Worm (Caenorhabditis elegans): ENCODE data around the gene C37C3.10.

C37C3.10 gene

ce11 chrV:7825836-7826235 lies 37.0 kb downstream of the C37C3.10 start:
- no peak for TF ChIP-seq sea-1 (GFP tag; conservative IDR thresholded peaks at IDR 0.05)
- no peak for TF ChIP-seq scrt-1 (GFP tag; IDR thresholded peaks at IDR 0.05)
- TF ChIP-seq flt-1 (GFP tag; IDR thresholded peaks at IDR 0.05), result no peak
- no peak for TF ChIP-seq hmbx-1 (tag; optimal IDR thresholded peaks at IDR 0.05)
- no peak for TF ChIP-seq ama-1 (optimal IDR thresholded peaks at IDR 0.05)
- TF ChIP-seq tbx-37 (GFP tag; conservative IDR thresholded peaks at IDR 0.05), result no peak
- TF ChIP-seq hnd-1 (tag; optimal IDR thresholded peaks at IDR 0.05), result no peak
- TF ChIP-seq tbx-11 (GFP tag; IDR thresholded peaks at IDR 0.05), result no peak

ce11 chrV:7824138-7824537 lies 38.7 kb downstream of the C37C3.10 start:
- TF ChIP-seq flt-1 (GFP tag; IDR thresholded peaks at IDR 0.05) (no peak), ama-1 (optimal IDR thresholded peaks at IDR 0.05) (no peak), hmbx-1 (tag; optimal IDR thresholded peaks at IDR 0.05) (no peak), pes-1 (GFP tag; IDR thresholded peaks at IDR 0.05) (no peak), F13C5.2 (tag; optimal IDR thresholded peaks at IDR 0.05) (no peak), ets-7 (tag; optimal IDR thresholded peaks at IDR 0.05) (no peak), hmg-4 (GFP tag; optimal IDR thresholded peaks at IDR 0.05) (no peak)

- TF ChIP-seq hnd-1 (tag; optimal IDR thresholded peaks at IDR 0.05), result no peak
- TF ChIP-seq pes-1 (GFP tag; IDR thresholded peaks at IDR 0.05), result no peak
- TF ChIP-seq ama-1 (optimal IDR thresholded peaks at IDR 0.05), result no peak
- TF ChIP-seq tbx-37 (GFP tag; conservative IDR thresholded peaks at IDR 0.05), result no peak
- TF ChIP-seq scrt-1 (GFP tag; IDR thresholded peaks at IDR 0.05), result no peak
- no peak for TF ChIP-seq ets-7 (tag; optimal IDR thresholded peaks at IDR 0.05)
- no peak for TF ChIP-seq ceh-13 (GFP tag; optimal IDR thresholded peaks at IDR 0.05)
- TF ChIP-seq aly-1 (tag; optimal IDR thresholded peaks at IDR 0.05), result no peak
- TF ChIP-seq hmg-4 (GFP tag; optimal IDR thresholded peaks at IDR 0.05), result no peak
- TF ChIP-seq hmbx-1 (tag; optimal IDR thresholded peaks at IDR 0.05), result no peak
- no peak for TF ChIP-seq B0310.2 (tag; optimal IDR thresholded peaks at IDR 0.05)
- no peak for TF ChIP-seq sea-1 (GFP tag; conservative IDR thresholded peaks at IDR 0.05)
- TF ChIP-seq flt-1 (GFP tag; IDR thresholded peaks at IDR 0.05), result no peak
- no peak for TF ChIP-seq F13C5.2 (tag; optimal IDR thresholded peaks at IDR 0.05)
- no peak for TF ChIP-seq tbx-11 (GFP tag; IDR thresholded peaks at IDR 0.05)
- no peak for TF ChIP-seq ceh-36 (tag; optimal IDR thresholded peaks at IDR 0.05)
- no peak for TF ChIP-seq tra-4 (tag; optimal IDR thresholded peaks at IDR 0.05)
Observed at ce11 chrV:7822655-7823054, 40.2 kb downstream of the C37C3.10 start.

ce11 chrV:7820270-7820669 lies 42.6 kb downstream of the C37C3.10 start, which contains the start of gene lbp-4:
Gene lbp-4 (plus strand): TSS chrV:7820578.
- peak; percentile 4; the same call in 1 of the 2 replicates for TF ChIP-seq flt-1 (GFP tag; IDR thresholded peaks at IDR 0.05)
- no peak for TF ChIP-seq tra-4 (tag; optimal IDR thresholded peaks at IDR 0.05)
- TF ChIP-seq ets-7 (tag; optimal IDR thresholded peaks at IDR 0.05), result peak; percentile 3

ce11 chrV:7819585-7819984 lies 43.3 kb downstream of the C37C3.10 start:
- TF ChIP-seq ama-1 (optimal IDR thresholded peaks at IDR 0.05), result no peak
- no peak for TF ChIP-seq tbx-11 (GFP tag; IDR thresholded peaks at IDR 0.05)
- no peak for TF ChIP-seq B0310.2 (tag; optimal IDR thresholded peaks at IDR 0.05)
- no peak for TF ChIP-seq scrt-1 (GFP tag; IDR thresholded peaks at IDR 0.05)
- no peak for TF ChIP-seq pes-1 (GFP tag; IDR thresholded peaks at IDR 0.05)
- TF ChIP-seq tbx-37 (GFP tag; conservative IDR thresholded peaks at IDR 0.05), result no peak
- TF ChIP-seq hmbx-1 (tag; optimal IDR thresholded peaks at IDR 0.05), result no peak
- TF ChIP-seq hmg-4 (GFP tag; optimal IDR thresholded peaks at IDR 0.05), result no peak
- TF ChIP-seq tra-4 (tag; optimal IDR thresholded peaks at IDR 0.05), result no peak
- TF ChIP-seq hnd-1 (tag; optimal IDR thresholded peaks at IDR 0.05), result no peak
- TF ChIP-seq ceh-36 (tag; optimal IDR thresholded peaks at IDR 0.05), result no peak
- TF ChIP-seq ceh-13 (GFP tag; optimal IDR thresholded peaks at IDR 0.05), result no peak
- TF ChIP-seq flt-1 (GFP tag; IDR thresholded peaks at IDR 0.05), result no peak
- no peak for TF ChIP-seq F13C5.2 (tag; optimal IDR thresholded peaks at IDR 0.05)
- no peak for TF ChIP-seq sea-1 (GFP tag; conservative IDR thresholded peaks at IDR 0.05)

ce11 chrV:7816486-7816885 lies 46.4 kb downstream of the C37C3.10 start:
- TF ChIP-seq tbx-37 (GFP tag; conservative IDR thresholded peaks at IDR 0.05) (no peak), sea-1 (GFP tag; conservative IDR thresholded peaks at IDR 0.05) (no peak), tbx-11 (GFP tag; IDR thresholded peaks at IDR 0.05) (no peak), ceh-36 (tag; optimal IDR thresholded peaks at IDR 0.05) (no peak), tra-4 (tag; optimal IDR thresholded peaks at IDR 0.05) (no peak), ets-7 (tag; optimal IDR thresholded peaks at IDR 0.05) (no peak), aly-1 (tag; optimal IDR thresholded peaks at IDR 0.05) (no peak), ama-1 (optimal IDR thresholded peaks at IDR 0.05) (no peak), scrt-1 (GFP tag; IDR thresholded peaks at IDR 0.05) (no peak), flt-1 (GFP tag; IDR thresholded peaks at IDR 0.05) (no peak)

- TF ChIP-seq flt-1 (GFP tag; IDR thresholded peaks at IDR 0.05) (no peak), pes-1 (GFP tag; IDR thresholded peaks at IDR 0.05) (no peak), ceh-36 (tag; optimal IDR thresholded peaks at IDR 0.05) (no peak), sea-1 (GFP tag; conservative IDR thresholded peaks at IDR 0.05) (no peak), F13C5.2 (tag; optimal IDR thresholded peaks at IDR 0.05) (no peak), ets-7 (tag; optimal IDR thresholded peaks at IDR 0.05) (no peak), hnd-1 (tag; optimal IDR thresholded peaks at IDR 0.05) (no peak), ceh-13 (GFP tag; optimal IDR thresholded peaks at IDR 0.05) (no peak), scrt-1 (GFP tag; IDR thresholded peaks at IDR 0.05) (no peak), B0310.2 (tag; optimal IDR thresholded peaks at IDR 0.05) (no peak), hmbx-1 (tag; optimal IDR thresholded peaks at IDR 0.05) (no peak), aly-1 (tag; optimal IDR thresholded peaks at IDR 0.05) (no peak), ama-1 (optimal IDR thresholded peaks at IDR 0.05) (no peak), tbx-37 (GFP tag; conservative IDR thresholded peaks at IDR 0.05) (no peak), tra-4 (tag; optimal IDR thresholded peaks at IDR 0.05) (no peak)
Observed at ce11 chrV:7814601-7815000, 48.3 kb downstream of the C37C3.10 start, which contains the start of gene ZK742.6. Gene ZK742.6 (minus strand): TSS chrV:7814942.
